Worm (Caenorhabditis elegans) whole organism, L1 larva: ENCODE data around the gene F47C12.8.

Experiments
- aly-2 ChIP-seq: fragments of 150-350 bp; optimal IDR thresholded peaks from 2 replicates; lab custom pipeline; 2014; ENCODE audit warnings: missing biosample characterization, missing genetic modification characterization
- ceh-8 ChIP-seq: fragments of 200-800 bp; sonication (Bioruptor generic); optimal IDR thresholded peaks from 2 replicates; lab custom pipeline; 2018; ENCODE audit warnings: mild to moderate bottlenecking, missing genetic modification characterization, moderate library complexity, missing compliant biosample characterization
- dpl-1 ChIP-seq, 3 experiments: fragments of 150-350 bp in 2 of 3; sonication (generic microtip) in 1 of 3; optimal IDR thresholded peaks; 2 replicates each; lab custom pipeline; 2014 to 2017; ENCODE audit warnings: missing biosample characterization in 3 of 3, missing genetic modification characterization in 3 of 3, missing genetic modification reagents in 3 of 3
- egl-27 ChIP-seq, 2 experiments: fragments of 150-350 bp in 1 of 2; sonication (generic microtip); optimal IDR thresholded peaks; 3 replicates each; lab custom pipeline; 2017 to 2018; ENCODE audit warnings: missing biosample characterization in 2 of 2, missing genetic modification characterization in 2 of 2, missing genetic modification reagents in 2 of 2
- jun-1 ChIP-seq: fragments of 150-350 bp; optimal IDR thresholded peaks from 2 replicates; lab custom pipeline; 2014; ENCODE audit warnings: missing biosample characterization, missing genetic modification reagents, missing genetic modification characterization
- lin-14 ChIP-seq: fragments of 200-800 bp; sonication (Bioruptor generic); optimal IDR thresholded peaks from 2 replicates; lab custom pipeline; 2018; ENCODE audit warnings: mild to moderate bottlenecking, missing genetic modification characterization, moderate library complexity, missing compliant biosample characterization
- nhr-11 ChIP-seq: fragments of 150-350 bp; optimal IDR thresholded peaks from 2 replicates; lab custom pipeline; 2014; ENCODE audit warnings: missing biosample characterization, missing genetic modification characterization
- sox-4 ChIP-seq: sonication (generic microtip); optimal IDR thresholded peaks from 2 replicates; lab custom pipeline; 2016; ENCODE audit warnings: missing genetic modification characterization, missing compliant biosample characterization
- zag-1 ChIP-seq: fragments of 150-350 bp; optimal IDR thresholded peaks from 2 replicates; lab custom pipeline; 2014; ENCODE audit warnings: missing biosample characterization, missing genetic modification characterization
- ztf-11 ChIP-seq, 2 experiments: sonication (generic microtip); optimal IDR thresholded peaks; 2 replicates each; lab custom pipeline; 2016 to 2017; ENCODE audit warnings: missing genetic modification characterization in 2 of 2, missing biosample characterization in 1 of 2, missing compliant biosample characterization in 1 of 2

DNA sequence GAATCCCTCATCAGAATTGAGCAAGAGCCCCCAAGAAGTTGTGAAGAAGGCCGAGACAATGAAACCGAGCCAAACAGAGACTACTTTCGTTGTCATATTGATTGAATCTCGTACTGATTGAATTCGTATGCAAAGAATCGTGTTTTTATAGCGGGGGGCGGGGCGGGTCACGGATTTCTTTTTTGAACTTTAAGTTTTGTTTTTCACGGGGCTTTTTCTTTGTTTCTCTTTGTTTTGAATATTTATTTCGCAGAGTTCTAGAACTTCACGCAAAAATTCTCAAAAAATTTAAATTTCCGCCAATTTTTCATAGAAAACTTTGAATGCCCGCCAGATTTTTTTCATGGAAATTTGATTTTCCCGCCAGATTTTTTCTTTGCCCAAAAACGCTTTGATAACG lies 42.3 kb downstream of the F47C12.8 start, which contains the start of gene clec-73:
- TF ChIP-seq sox-4 (tag; lab: Kevin White, UChicago) (no peak), jun-1 (tag; lab: Kevin White, UChicago) (no peak), dpl-1 (GFP tag; optimal IDR thresholded peaks at IDR 0.05; lab: Kevin White, UChicago) (no peak), ztf-11 (tag; optimal IDR thresholded peaks at IDR 0.05; lab: Kevin White, UChicago) (no peak), ceh-8 (no peak), nhr-11 (no peak), egl-27 (tag; optimal IDR thresholded peaks at IDR 0.05; lab: Kevin White, UChicago) (no peak), zag-1 (tag; lab: Kevin White, UChicago) (no peak), aly-2 (tag; lab: Kevin White, UChicago) (no peak), lin-14 (GFP tag; lab: Kevin White, UChicago) (no peak)
